Fruit fly (Drosophila melanogaster) whole organism, embryonic: ENCODE data around the gene AstA-R1.
A peak's percentile ranks its signal among the peaks of the same experiment; 100 is the strongest.

Source experiments
- BEAF-32 ChIP-seq: fragments of 200-800 bp; sonication (Bioruptor generic); optimal IDR thresholded peaks from 3 replicates; lab custom pipeline; 2017; ENCODE audit warnings: missing biosample characterization, missing genetic modification characterization, mild to moderate bottlenecking, moderate library complexity, missing genetic modification reagents
- BtbVII ChIP-seq: fragments of 200-800 bp; sonication (Bioruptor generic); optimal IDR thresholded peaks from 3 replicates; lab custom pipeline; 2017; ENCODE audit warnings: missing biosample characterization, mild to moderate bottlenecking, missing genetic modification characterization
- CG10147 ChIP-seq: fragments of 200-800 bp; sonication (Bioruptor generic); optimal IDR thresholded peaks from 2 replicates; lab custom pipeline; 2019; ENCODE audit warnings: missing biosample characterization, mild to moderate bottlenecking, missing genetic modification characterization, moderate library complexity
- CG10267 ChIP-seq: fragments of 200-800 bp; sonication (Bioruptor generic); optimal IDR thresholded peaks from 2 replicates; lab custom pipeline; 2018; ENCODE audit warnings: missing biosample characterization, mild to moderate bottlenecking, missing genetic modification characterization, moderate library complexity
- CG11695 ChIP-seq: fragments of 200-800 bp; sonication (Bioruptor generic); IDR thresholded peaks from 3 replicates; pipeline ENCODE4 v1.3.6; 2022; ENCODE audit warnings: missing biosample characterization, missing genetic modification characterization
- CG12659 ChIP-seq: fragments of 200-800 bp; sonication (Bioruptor generic); optimal IDR thresholded peaks from 3 replicates; lab custom pipeline; 2017; ENCODE audit warnings: mild to moderate bottlenecking, missing biosample characterization, missing genetic modification reagents, missing genetic modification characterization
- CG13775 ChIP-seq: fragments of 200-800 bp; sonication (Bioruptor generic); optimal IDR thresholded peaks from 3 replicates; lab custom pipeline; 2017; ENCODE audit warnings: missing biosample characterization, mild to moderate bottlenecking, missing genetic modification characterization
- CG13894 ChIP-seq: fragments of 200-800 bp; sonication (Bioruptor generic); optimal IDR thresholded peaks from 3 replicates; lab custom pipeline; 2018; ENCODE audit warnings: missing biosample characterization, mild to moderate bottlenecking, missing genetic modification characterization, moderate library complexity
- CG14860 ChIP-seq: fragments of 200-800 bp; sonication (Bioruptor generic); IDR thresholded peaks from 3 replicates; pipeline ENCODE4 v1.3.6; 2022; ENCODE audit warnings: missing biosample characterization, missing genetic modification characterization; ENCODE audit not compliant: partially characterized antibody
- CG15073 ChIP-seq: fragments of 200-800 bp; sonication (Bioruptor generic); optimal IDR thresholded peaks from 2 replicates; lab custom pipeline; 2016; ENCODE audit warnings: missing biosample characterization, missing genetic modification characterization
- CG17829 ChIP-seq: fragments of 200-800 bp; optimal IDR thresholded peaks from 2 replicates; lab custom pipeline; 2019; ENCODE audit warnings: missing biosample characterization, mild to moderate bottlenecking, missing genetic modification characterization, moderate library complexity
- CG1832 ChIP-seq: fragments of 200-800 bp; sonication (Bioruptor generic); optimal IDR thresholded peaks from 2 replicates; lab custom pipeline; 2017; ENCODE audit warnings: missing biosample characterization, mild to moderate bottlenecking, missing genetic modification characterization, inconsistent platforms
- CG3065 ChIP-seq: fragments of 200-800 bp; sonication (Bioruptor generic); optimal IDR thresholded peaks from 2 replicates; lab custom pipeline; 2016; ENCODE audit warnings: missing biosample characterization, missing genetic modification characterization
- CG32767 ChIP-seq: fragments of 200-800 bp; sonication (Bioruptor generic); IDR thresholded peaks from 2 replicates; pipeline ENCODE4 v1.3.6; 2022; ENCODE audit warnings: missing biosample characterization, missing genetic modification characterization
- CG3995 ChIP-seq: fragments of 200-800 bp; sonication (Bioruptor generic); optimal IDR thresholded peaks from 3 replicates; lab custom pipeline; 2016; ENCODE audit warnings: missing biosample characterization, missing genetic modification characterization
- CG4404 ChIP-seq: fragments of 200-800 bp; sonication (Bioruptor generic); IDR thresholded peaks from 2 replicates; pipeline ENCODE4 v1.3.6; 2022; ENCODE audit warnings: missing biosample characterization, missing genetic modification characterization
- CG4617 ChIP-seq: fragments of 200-800 bp; sonication (Bioruptor generic); optimal IDR thresholded peaks from 3 replicates; lab custom pipeline; 2016; ENCODE audit warnings: missing biosample characterization, missing genetic modification characterization, borderline replicate concordance
- CG5245 ChIP-seq: fragments of 200-800 bp; sonication (Bioruptor generic); optimal IDR thresholded peaks from 3 replicates; lab custom pipeline; 2016; ENCODE audit warnings: missing biosample characterization, missing genetic modification characterization
- CG6813 ChIP-seq: fragments of 200-800 bp; sonication (Bioruptor generic); optimal IDR thresholded peaks from 2 replicates; lab custom pipeline; 2017; ENCODE audit warnings: missing biosample characterization, missing genetic modification characterization, mild to moderate bottlenecking, moderate library complexity, missing genetic modification reagents
- CG7556 ChIP-seq: fragments of 200-800 bp; sonication (Bioruptor generic); optimal IDR thresholded peaks from 2 replicates; lab custom pipeline; 2017; ENCODE audit warnings: missing biosample characterization, mild to moderate bottlenecking, missing genetic modification characterization
- CG8359 ChIP-seq: fragments of 200-800 bp; sonication (Bioruptor generic); optimal IDR thresholded peaks from 2 replicates; lab custom pipeline; 2017; ENCODE audit warnings: missing biosample characterization, mild to moderate bottlenecking, missing genetic modification characterization, borderline replicate concordance
- CG9876 ChIP-seq: fragments of 200-800 bp; sonication (Bioruptor generic); optimal IDR thresholded peaks from 2 replicates; lab custom pipeline; 2016; ENCODE audit warnings: missing biosample characterization, missing genetic modification characterization
- ERR ChIP-seq: fragments of 200-800 bp; sonication (Bioruptor generic); optimal IDR thresholded peaks from 2 replicates; lab custom pipeline; 2016; ENCODE audit warnings: missing biosample characterization, missing genetic modification characterization
- Hand ChIP-seq: fragments of 200-800 bp; sonication (Bioruptor generic); optimal IDR thresholded peaks from 2 replicates; lab custom pipeline; 2017; ENCODE audit warnings: mild to moderate bottlenecking, missing biosample characterization, missing genetic modification reagents, missing genetic modification characterization
- HmgD ChIP-seq: fragments of 200-800 bp; sonication (Bioruptor generic); optimal IDR thresholded peaks from 3 replicates; lab custom pipeline; 2016; ENCODE audit warnings: missing biosample characterization, missing genetic modification characterization
- Meics ChIP-seq: fragments of 200-800 bp; sonication (Bioruptor generic); optimal IDR thresholded peaks from 2 replicates; lab custom pipeline; 2017; ENCODE audit warnings: missing biosample characterization, mild to moderate bottlenecking, missing genetic modification characterization
- NFAT ChIP-seq: fragments of 200-800 bp; sonication (Bioruptor generic); IDR thresholded peaks from 2 replicates; pipeline ENCODE4 v1.3.6; 2022; ENCODE audit warnings: missing biosample characterization, missing genetic modification characterization
- Oli ChIP-seq: fragments of 200-800 bp; sonication (Bioruptor generic); optimal IDR thresholded peaks from 2 replicates; lab custom pipeline; 2018; ENCODE audit warnings: missing biosample characterization, mild to moderate bottlenecking, missing genetic modification characterization, moderate library complexity
- Trl ChIP-seq, 3 experiments: fragments of >200 bp in 2 of 3; fragments of 200-800 bp in 1 of 3; sonication (Bioruptor generic) in 1 of 3; optimal IDR thresholded peaks; 2 replicates in 1 of 3; 3 replicates in 2 of 3; lab custom pipeline; 2016 to 2017; ENCODE audit warnings: missing biosample characterization in 1 of 3, missing genetic modification characterization in 1 of 3
- Usf ChIP-seq: fragments of 200-800 bp; sonication (Bioruptor generic); optimal IDR thresholded peaks from 2 replicates; lab custom pipeline; 2017; ENCODE audit warnings: missing genotype, missing biosample characterization, missing genetic modification characterization
- Xrp1 ChIP-seq: fragments of 200-800 bp; sonication (Bioruptor generic); IDR thresholded peaks from 2 replicates; pipeline ENCODE4 v1.3.6; 2022; ENCODE audit warnings: missing biosample characterization, missing genetic modification characterization
- ab ChIP-seq: fragments of 200-800 bp; sonication (Bioruptor generic); optimal IDR thresholded peaks from 2 replicates; lab custom pipeline; 2016; ENCODE audit warnings: missing biosample characterization, missing genetic modification characterization
- bigmax ChIP-seq: fragments of 200-800 bp; sonication (Bioruptor generic); optimal IDR thresholded peaks from 2 replicates; lab custom pipeline; 2018; ENCODE audit warnings: missing biosample characterization, mild to moderate bottlenecking, missing genetic modification characterization
- chm ChIP-seq: fragments of 200-800 bp; sonication (Bioruptor generic); IDR thresholded peaks from 2 replicates; pipeline ENCODE4 v1.3.6; 2022; ENCODE audit warnings: missing biosample characterization, missing genetic modification characterization
- esg ChIP-seq: fragments of 200-800 bp; sonication (Bioruptor generic); conservative IDR thresholded peaks from 2 replicates; pipeline ENCODE4 v1.3.6; 2022; ENCODE audit warnings: missing biosample characterization, missing genetic modification characterization
- nau ChIP-seq: fragments of 200-800 bp; sonication (Bioruptor generic); optimal IDR thresholded peaks from 3 replicates; lab custom pipeline; 2017; ENCODE audit warnings: missing biosample characterization, mild to moderate bottlenecking, missing genetic modification characterization, missing genetic modification reagents
- nerfin-1 ChIP-seq: fragments of 200-800 bp; sonication (Bioruptor generic); optimal IDR thresholded peaks from 3 replicates; lab custom pipeline; 2019; ENCODE audit warnings: missing biosample characterization, mild to moderate bottlenecking, missing genetic modification characterization, moderate library complexity
- odd ChIP-seq: fragments of 200-800 bp; sonication (Bioruptor generic); optimal IDR thresholded peaks from 2 replicates; lab custom pipeline; 2017; ENCODE audit warnings: missing biosample characterization, mild to moderate bottlenecking, missing genetic modification characterization
- p53 ChIP-seq: fragments of 200-800 bp; sonication (Bioruptor generic); optimal IDR thresholded peaks from 2 replicates; lab custom pipeline; 2016; ENCODE audit warnings: missing biosample characterization, missing genetic modification characterization
- pita ChIP-seq: fragments of 200-800 bp; sonication (Bioruptor generic); optimal IDR thresholded peaks from 2 replicates; lab custom pipeline; 2017; ENCODE audit warnings: missing biosample characterization, mild to moderate bottlenecking, missing genetic modification characterization
- ro ChIP-seq: fragments of 200-800 bp; sonication (Bioruptor generic); IDR thresholded peaks from 2 replicates; pipeline ENCODE4 v1.3.6; 2022; ENCODE audit warnings: missing biosample characterization, missing genetic modification characterization
- row ChIP-seq: fragments of 200-800 bp; sonication (Bioruptor generic); IDR thresholded peaks from 3 replicates; pipeline ENCODE4 v1.3.6; 2022; ENCODE audit warnings: missing biosample characterization, missing genetic modification characterization
- slou ChIP-seq: fragments of 200-800 bp; sonication (Bioruptor generic); optimal IDR thresholded peaks from 3 replicates; lab custom pipeline; 2016; ENCODE audit warnings: missing biosample characterization, missing genetic modification characterization
- slp2 ChIP-seq: fragments of 200-800 bp; sonication (Bioruptor generic); optimal IDR thresholded peaks from 2 replicates; lab custom pipeline; 2016; ENCODE audit warnings: missing biosample characterization, missing genetic modification characterization
- sob ChIP-seq: fragments of 200-800 bp; sonication (Bioruptor generic); IDR thresholded peaks from 2 replicates; pipeline ENCODE4 v1.3.6; 2022; ENCODE audit warnings: missing biosample characterization, missing genetic modification characterization
- stc ChIP-seq: fragments of 200-800 bp; sonication (Bioruptor generic); IDR thresholded peaks from 2 replicates; pipeline ENCODE4 v1.3.6; 2022; ENCODE audit warnings: missing biosample characterization, missing genetic modification characterization
- vnd ChIP-seq: fragments of 200-800 bp; sonication (Bioruptor generic); IDR thresholded peaks from 3 replicates; pipeline ENCODE4 v1.3.6; 2022; ENCODE audit warnings: missing biosample characterization, missing genetic modification characterization; ENCODE audit not compliant: partially characterized antibody
- wdn ChIP-seq: fragments of 200-800 bp; sonication (Bioruptor generic); IDR thresholded peaks from 2 replicates; pipeline ENCODE4 v1.3.6; 2022; ENCODE audit warnings: missing biosample characterization, missing genetic modification characterization
- zen ChIP-seq: fragments of 200-800 bp; sonication (Bioruptor generic); optimal IDR thresholded peaks from 3 replicates; lab custom pipeline; 2018; ENCODE audit warnings: missing biosample characterization, mild to moderate bottlenecking, missing genetic modification characterization, moderate library complexity

Gene AstA-R1

DNA sequence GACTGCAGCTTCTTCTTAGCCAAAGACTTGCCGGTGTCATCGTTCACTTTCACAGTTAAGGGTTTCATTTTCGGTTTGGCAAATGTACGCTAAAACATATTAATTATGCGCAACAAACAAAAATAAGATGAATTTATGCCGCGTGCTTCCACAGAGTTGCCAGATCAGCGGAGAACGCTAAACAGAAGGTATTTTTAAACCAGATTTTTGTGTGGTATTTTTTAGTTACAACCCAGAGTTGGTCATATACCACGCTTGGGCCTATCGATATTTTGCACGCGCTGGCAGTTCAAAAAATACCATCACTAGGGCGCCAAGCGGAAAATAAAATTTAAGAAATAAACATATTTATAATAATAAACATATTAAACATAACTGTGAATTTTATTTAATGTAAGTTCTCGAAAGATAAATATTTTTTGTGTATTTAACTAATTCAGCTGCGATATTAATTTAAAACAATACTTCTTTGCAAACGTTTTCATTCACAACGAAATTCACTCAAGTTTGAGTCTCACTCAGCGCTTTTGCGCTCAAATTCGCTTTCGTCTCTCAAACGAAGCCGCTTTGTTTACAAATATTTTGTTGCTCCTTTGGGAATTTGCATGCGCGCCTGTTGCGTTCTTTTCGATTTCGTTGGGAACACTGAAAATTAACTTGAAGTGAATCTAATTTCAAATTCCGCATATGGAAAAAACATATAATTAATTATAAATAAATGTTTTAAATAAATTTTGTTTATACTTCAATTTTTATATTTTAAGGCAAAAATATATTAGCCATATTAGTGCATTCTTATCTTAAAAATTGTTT, 692 bp upstream of the AstA-R1 start, which contains the start of gene CG2875 (continued):
- TF ChIP-seq CG9876 (no peak), BtbVII (GFP tag; lab: Kevin White, UChicago) (no peak), zen (tag; lab: Kevin White, UChicago) (no peak), Trl (optimal IDR thresholded peaks at IDR 0.05; lab: Kevin White, UChicago) (no peak), Trl (GFP tag; optimal IDR thresholded peaks at IDR 0.05; lab: Kevin White, UChicago) (no peak), CG10147 (no peak), ERR (GFP tag; lab: Kevin White, UChicago) (no peak), odd (GFP tag; lab: Kevin White, UChicago) (no peak), CG4404 (GFP tag; lab: Robert Waterston, UW) (no peak), CG1832 (no peak), CG7556 (GFP tag; lab: Kevin White, UChicago) (peak; percentile 27), nau (no peak), nerfin-1 (tag; lab: Kevin White, UChicago) (peak; percentile 68), CG13894 (tag; lab: Kevin White, UChicago) (no peak), wdn (no peak), CG3065 (GFP tag; lab: Kevin White, UChicago) (no peak), CG32767 (GFP tag; lab: Robert Waterston, UW) (no peak), CG3995 (GFP tag; lab: Kevin White, UChicago) (no peak), ro (GFP tag; lab: Robert Waterston, UW) (no peak), esg (no peak), slou (no peak), p53 (GFP tag; lab: Kevin White, UChicago) (no peak), pita (GFP tag; lab: Kevin White, UChicago) (no peak), CG17829 (tag; lab: Kevin White, UChicago) (peak; percentile 8), slp2 (no peak), Usf (no peak), CG6813 (GFP tag; lab: Kevin White, UChicago) (no peak), Xrp1 (GFP tag; lab: Robert Waterston, UW) (no peak), vnd (GFP tag; lab: Robert Waterston, UW) (0 out of 3 replicates have a peak, but pooled peaks have one; percentile 40), Oli (tag; lab: Kevin White, UChicago) (no peak), CG10267 (peak; percentile 13), bigmax (GFP tag; lab: Kevin White, UChicago) (no peak), stc (no peak), CG4617 (GFP tag; lab: Kevin White, UChicago) (peak; percentile 58), BEAF-32 (GFP tag; lab: Kevin White, UChicago) (peak; percentile 85), CG14860 (GFP tag; lab: Robert Waterston, UW) (no peak), CG5245 (no peak), Hand (GFP tag; lab: Kevin White, UChicago) (no peak), CG11695 (GFP tag; lab: Robert Waterston, UW) (no peak), row (GFP tag; lab: Robert Waterston, UW) (peak; percentile 25; the same call in 2 of the 3 replicates), sob (GFP tag; lab: Robert Waterston, UW) (no peak), chm (GFP tag; lab: Robert Waterston, UW) (no peak), CG12659 (peak; percentile 32), HmgD (GFP tag; lab: Kevin White, UChicago) (peak; percentile 11), ab (GFP tag; lab: Kevin White, UChicago) (no peak), CG13775 (no peak), NFAT (GFP tag; lab: Robert Waterston, UW) (no peak), CG8359 (GFP tag; lab: Kevin White, UChicago) (no peak), Meics (GFP tag; lab: Kevin White, UChicago) (no peak), CG15073 (GFP tag; lab: Kevin White, UChicago) (no peak)
